Fruit fly (Drosophila melanogaster): Measurements from ENCODE around the gene CG31988.

dm6 chr2L:21237748-21238459, 35.3 kb upstream of the CG31988 start:
- TF ChIP-seq Dif (GFP tag; optimal IDR thresholded peaks at IDR 0.05; ENCODE audit: partially characterized antibody): peak; percentile 86
- peak; percentile 18 for TF ChIP-seq rgr (GFP tag; optimal IDR thresholded peaks at IDR 0.05)

Measured in whole organism, wandering third instar larva.